Fruit fly (Drosophila melanogaster) whole organism, embryonic: ENCODE measurements around the gene CG7557.

ENCODE experiments used
- Asciz ChIP-seq: fragments of 200-800 bp; sonication (Bioruptor generic); optimal IDR thresholded peaks from 2 replicates; lab custom pipeline; 2017; ENCODE audit warnings: missing biosample characterization, mild to moderate bottlenecking, missing genetic modification characterization, missing genetic modification reagents
- Atf6 ChIP-seq: fragments of 200-800 bp; sonication (Bioruptor generic); IDR thresholded peaks from 2 replicates; pipeline ENCODE4 v1.3.6; 2022; ENCODE audit warnings: missing biosample characterization, missing genetic modification characterization
- Bgb ChIP-seq: fragments of 200-800 bp; sonication (Bioruptor generic); IDR thresholded peaks from 2 replicates; pipeline ENCODE4 v1.3.6; 2022; ENCODE audit warnings: missing biosample characterization, missing genetic modification characterization; ENCODE audit not compliant: partially characterized antibody
- CG10366 ChIP-seq: fragments of 200-800 bp; sonication (Bioruptor generic); IDR thresholded peaks from 2 replicates; pipeline ENCODE4 v1.3.6; 2022; ENCODE audit warnings: missing biosample characterization, missing genetic modification characterization
- CG10654 ChIP-seq: fragments of 200-800 bp; sonication (Bioruptor generic); optimal IDR thresholded peaks from 2 replicates; lab custom pipeline; 2016; ENCODE audit warnings: missing biosample characterization, missing genetic modification characterization
- CG11093 ChIP-seq: fragments of 200-800 bp; sonication (Bioruptor generic); IDR thresholded peaks from 3 replicates; pipeline ENCODE4 v1.3.6; 2022; ENCODE audit warnings: missing biosample characterization, missing genetic modification characterization
- CG13287 ChIP-seq: fragments of 200-800 bp; sonication (Bioruptor generic); IDR thresholded peaks from 2 replicates; pipeline ENCODE4 v1.3.6; 2022; ENCODE audit warnings: missing biosample characterization, missing genetic modification characterization; ENCODE audit not compliant: partially characterized antibody
- CG14050 ChIP-seq: fragments of 200-800 bp; sonication (Bioruptor generic); IDR thresholded peaks from 3 replicates; pipeline ENCODE4 v1.3.6; 2022; ENCODE audit warnings: missing biosample characterization, missing genetic modification characterization
- CG16813 ChIP-seq: fragments of 200-800 bp; sonication (Bioruptor generic); IDR thresholded peaks from 3 replicates; pipeline ENCODE4 v1.3.6; 2022; ENCODE audit warnings: missing biosample characterization, missing genetic modification characterization; ENCODE audit not compliant: partially characterized antibody
- CG18599 ChIP-seq: fragments of 200-800 bp; sonication (Bioruptor generic); optimal IDR thresholded peaks from 3 replicates; lab custom pipeline; 2017; ENCODE audit warnings: missing biosample characterization, missing genetic modification characterization, mild to moderate bottlenecking, moderate library complexity, missing genetic modification reagents
- CG2120 ChIP-seq: fragments of 200-800 bp; sonication (Bioruptor generic); optimal IDR thresholded peaks from 3 replicates; lab custom pipeline; 2016; ENCODE audit warnings: missing biosample characterization, missing genetic modification characterization
- CG2202 ChIP-seq: fragments of 200-800 bp; sonication (Bioruptor generic); optimal IDR thresholded peaks from 2 replicates; lab custom pipeline; 2018; ENCODE audit warnings: missing biosample characterization, mild to moderate bottlenecking, missing genetic modification characterization
- CG30431 ChIP-seq: fragments of 200-800 bp; sonication (Bioruptor generic); optimal IDR thresholded peaks from 2 replicates; lab custom pipeline; 2017; ENCODE audit warnings: missing biosample characterization, missing genetic modification characterization
- CG3065 ChIP-seq: fragments of 200-800 bp; sonication (Bioruptor generic); optimal IDR thresholded peaks from 2 replicates; lab custom pipeline; 2016; ENCODE audit warnings: missing biosample characterization, missing genetic modification characterization
- CG34422 ChIP-seq: fragments of 200-800 bp; sonication (Bioruptor generic); IDR thresholded peaks from 3 replicates; pipeline ENCODE4 v1.3.6; 2022; ENCODE audit warnings: missing biosample characterization, missing genetic modification characterization
- CG3726 ChIP-seq: fragments of 200-800 bp; sonication (Bioruptor generic); IDR thresholded peaks from 3 replicates; pipeline ENCODE4, ENCODE4 v1.3.6; 2022; ENCODE audit warnings: missing biosample characterization, missing genetic modification characterization
- CG6272 ChIP-seq: fragments of 200-800 bp; sonication (Bioruptor generic); IDR thresholded peaks from 2 replicates; pipeline ENCODE4 v1.3.6; 2022; ENCODE audit warnings: missing biosample characterization, missing genetic modification characterization
- CG6654 ChIP-seq: fragments of 200-800 bp; sonication (Bioruptor generic); optimal IDR thresholded peaks from 2 replicates; lab custom pipeline; 2017; ENCODE audit warnings: missing biosample characterization, mild to moderate bottlenecking, missing genetic modification characterization
- CG6765 ChIP-seq: fragments of 200-800 bp; sonication (Bioruptor generic); optimal IDR thresholded peaks from 3 replicates; lab custom pipeline; 2017; ENCODE audit warnings: missing biosample characterization, mild to moderate bottlenecking, missing genetic modification characterization
- CG7928 ChIP-seq: fragments of 200-800 bp; sonication (Bioruptor generic); optimal IDR thresholded peaks from 2 replicates; lab custom pipeline; 2017; ENCODE audit warnings: missing biosample characterization, mild to moderate bottlenecking, missing genetic modification characterization
- CG8359 ChIP-seq: fragments of 200-800 bp; sonication (Bioruptor generic); optimal IDR thresholded peaks from 2 replicates; lab custom pipeline; 2017; ENCODE audit warnings: missing biosample characterization, mild to moderate bottlenecking, missing genetic modification characterization, borderline replicate concordance
- CG9437 ChIP-seq: fragments of 200-800 bp; sonication (Bioruptor generic); optimal IDR thresholded peaks from 2 replicates; lab custom pipeline; 2018; ENCODE audit warnings: missing biosample characterization, mild to moderate bottlenecking, missing genetic modification characterization
- CG9876 ChIP-seq: fragments of 200-800 bp; sonication (Bioruptor generic); optimal IDR thresholded peaks from 2 replicates; lab custom pipeline; 2016; ENCODE audit warnings: missing biosample characterization, missing genetic modification characterization
- Dip3 ChIP-seq: fragments of 200-800 bp; sonication (Bioruptor generic); optimal IDR thresholded peaks from 3 replicates; lab custom pipeline; 2016; ENCODE audit warnings: missing biosample characterization, missing genetic modification characterization
- ERR ChIP-seq: fragments of 200-800 bp; sonication (Bioruptor generic); optimal IDR thresholded peaks from 2 replicates; lab custom pipeline; 2016; ENCODE audit warnings: missing biosample characterization, missing genetic modification characterization
- Ets65A ChIP-seq: fragments of 200-800 bp; sonication (Bioruptor generic); peaks from one replicate; lab custom pipeline; 2016; ENCODE audit warnings: missing biosample characterization, missing genetic modification characterization
- Fer3 ChIP-seq: fragments of 200-800 bp; sonication (Bioruptor generic); optimal IDR thresholded peaks from 2 replicates; lab custom pipeline; 2018; ENCODE audit warnings: missing biosample characterization, mild to moderate bottlenecking, missing genetic modification characterization, moderate library complexity
- HHEX ChIP-seq: fragments of 200-800 bp; sonication (Bioruptor generic); optimal IDR thresholded peaks from 3 replicates; lab custom pipeline; 2017; ENCODE audit warnings: missing biosample characterization, mild to moderate bottlenecking, missing genetic modification characterization, missing genetic modification reagents
- Hr3 ChIP-seq: fragments of 200-800 bp; sonication (Bioruptor generic); optimal IDR thresholded peaks from 3 replicates; lab custom pipeline; 2016; ENCODE audit warnings: missing biosample characterization, missing genetic modification characterization
- MESR4 ChIP-seq: fragments of 200-800 bp; sonication (Bioruptor generic); optimal IDR thresholded peaks from 2 replicates; lab custom pipeline; 2018; ENCODE audit warnings: missing biosample characterization, mild to moderate bottlenecking, missing genetic modification characterization, moderate library complexity
- Neu2 ChIP-seq: fragments of 200-800 bp; sonication (Bioruptor generic); optimal IDR thresholded peaks from 3 replicates; lab custom pipeline; 2016; ENCODE audit warnings: missing biosample characterization, missing genetic modification characterization, borderline replicate concordance
- Side ChIP-seq: fragments of 200-800 bp; sonication (Bioruptor generic); optimal IDR thresholded peaks from 2 replicates; lab custom pipeline; 2016; ENCODE audit warnings: missing biosample characterization, missing genetic modification characterization
- Sox102F ChIP-seq: fragments of 200-800 bp; sonication (Bioruptor generic); optimal IDR thresholded peaks from 2 replicates; lab custom pipeline; 2018; ENCODE audit warnings: missing biosample characterization, mild to moderate bottlenecking, missing genetic modification characterization, moderate library complexity
- Sry-β ChIP-seq: fragments of 200-800 bp; sonication (Bioruptor generic); optimal IDR thresholded peaks from 2 replicates; lab custom pipeline; 2018; ENCODE audit warnings: missing biosample characterization, mild to moderate bottlenecking, missing genetic modification characterization, moderate library complexity
- ab ChIP-seq: fragments of 200-800 bp; sonication (Bioruptor generic); optimal IDR thresholded peaks from 2 replicates; lab custom pipeline; 2016; ENCODE audit warnings: missing biosample characterization, missing genetic modification characterization
- ase ChIP-seq: fragments of 200-800 bp; sonication (Bioruptor generic); IDR thresholded peaks from 3 replicates; pipeline ENCODE4 v1.3.6; 2022; ENCODE audit warnings: missing biosample characterization, missing genetic modification characterization
- bcd ChIP-seq: fragments of 200-800 bp; sonication (Bioruptor generic); optimal IDR thresholded peaks from 2 replicates; lab custom pipeline; 2017; ENCODE audit warnings: missing biosample characterization, mild to moderate bottlenecking, missing genetic modification characterization
- bowl ChIP-seq: fragments of 200-800 bp; sonication (Bioruptor generic); IDR thresholded peaks from 2 replicates; pipeline ENCODE4 v1.3.6; 2022; ENCODE audit warnings: missing biosample characterization, missing genetic modification characterization
- chm ChIP-seq: fragments of 200-800 bp; sonication (Bioruptor generic); IDR thresholded peaks from 2 replicates; pipeline ENCODE4 v1.3.6; 2022; ENCODE audit warnings: missing biosample characterization, missing genetic modification characterization
- dm ChIP-seq: fragments of 200-800 bp; sonication (Bioruptor generic); optimal IDR thresholded peaks from 3 replicates; lab custom pipeline; 2016; ENCODE audit warnings: missing biosample characterization, missing genetic modification characterization
- dpn ChIP-seq, 2 experiments: fragments of 200-800 bp; sonication (Bioruptor generic); optimal IDR thresholded peaks; 3 replicates each; lab custom pipeline; 2016; ENCODE audit warnings: missing biosample characterization in 2 of 2, missing genetic modification characterization in 2 of 2
- eve ChIP-seq, 2 experiments: fragments of >200 bp; optimal IDR thresholded peaks; 2 replicates each; lab custom pipeline; 2017; ENCODE audit warnings: missing biosample characterization in 2 of 2, missing genetic modification characterization in 2 of 2
- mirr ChIP-seq: fragments of 200-800 bp; sonication (Bioruptor generic); optimal IDR thresholded peaks from 3 replicates; lab custom pipeline; 2018; ENCODE audit warnings: missing biosample characterization, mild to moderate bottlenecking, missing genetic modification characterization
- pb ChIP-seq: fragments of 200-800 bp; sonication (Bioruptor generic); optimal IDR thresholded peaks from 3 replicates; lab custom pipeline; 2016; ENCODE audit warnings: missing biosample characterization, missing genetic modification characterization
- so ChIP-seq: fragments of 200-800 bp; sonication (Bioruptor generic); IDR thresholded peaks from 3 replicates; pipeline ENCODE4 v1.3.6; 2022; ENCODE audit warnings: missing biosample characterization, missing genetic modification characterization
- stwl ChIP-seq: fragments of 200-800 bp; sonication (Bioruptor generic); optimal IDR thresholded peaks from 3 replicates; lab custom pipeline; 2018; ENCODE audit warnings: missing biosample characterization, mild to moderate bottlenecking, missing genetic modification characterization, moderate library complexity
- tll ChIP-seq, 2 experiments: fragments of 200-800 bp in 1 of 2; fragments of >200 bp in 1 of 2; sonication (Bioruptor generic) in 1 of 2; optimal IDR thresholded peaks; 2 replicates each; lab custom pipeline; 2017 to 2019; ENCODE audit warnings: missing biosample characterization in 2 of 2, missing genetic modification characterization in 2 of 2, mild to moderate bottlenecking in 1 of 2, moderate library complexity in 1 of 2
- ttk ChIP-seq: fragments of 200-800 bp; sonication (Bioruptor generic); IDR thresholded peaks from 2 replicates; pipeline ENCODE4 v2.1.2; 2022; ENCODE audit warnings: missing biosample characterization, missing genetic modification characterization
- tx ChIP-seq: fragments of 200-800 bp; sonication (Bioruptor generic); optimal IDR thresholded peaks from 2 replicates; lab custom pipeline; 2016; ENCODE audit warnings: missing biosample characterization, missing genetic modification characterization
- vnd ChIP-seq: fragments of 200-800 bp; sonication (Bioruptor generic); IDR thresholded peaks from 3 replicates; pipeline ENCODE4 v1.3.6; 2022; ENCODE audit warnings: missing biosample characterization, missing genetic modification characterization; ENCODE audit not compliant: partially characterized antibody
- zfh1 ChIP-seq: fragments of 200-800 bp; sonication (Bioruptor generic); IDR thresholded peaks from 3 replicates; pipeline ENCODE4 v1.3.6; 2022; ENCODE audit warnings: missing biosample characterization, missing genetic modification characterization

Gene CG7557

DNA sequence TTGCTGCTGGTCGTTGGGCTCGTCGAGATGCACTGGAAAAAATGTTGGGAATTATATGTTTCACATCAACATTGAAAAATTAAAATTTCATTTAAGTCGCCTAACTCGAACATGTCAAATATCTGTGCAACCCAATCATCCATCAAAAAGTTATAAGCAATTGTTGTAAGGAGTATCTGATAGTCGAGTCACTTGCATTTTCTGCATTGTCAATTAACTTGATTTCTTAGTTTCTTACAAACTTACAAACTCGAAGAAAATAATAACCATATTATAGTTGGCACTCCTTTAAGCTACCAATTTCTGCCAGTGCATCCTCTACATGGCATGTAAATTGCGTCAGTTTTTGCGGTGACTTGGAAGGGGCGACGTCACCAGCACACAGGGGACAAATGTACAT lies 38.2 kb downstream of the CG7557 start (continued):
- TF ChIP-seq bowl (GFP tag; lab: Robert Waterston, UW) (no peak), Atf6 (GFP tag; lab: Robert Waterston, UW) (no peak), CG34422 (GFP tag; lab: Robert Waterston, UW) (0 out of 3 replicates have a peak, but pooled peaks have one; percentile 32), CG9876 (GFP tag; lab: Kevin White, UChicago) (no peak), Sox102F (GFP tag; lab: Kevin White, UChicago) (peak; percentile 63), Neu2 (GFP tag; lab: Kevin White, UChicago) (no peak), Bgb (GFP tag; lab: Robert Waterston, UW) (no peak), CG14050 (GFP tag; lab: Robert Waterston, UW) (no peak), MESR4 (GFP tag; lab: Kevin White, UChicago) (no peak), chm (no peak), dpn (GFP tag; optimal IDR thresholded peaks at IDR 0.05; lab: Kevin White, UChicago) (peak in 1 of 2 experiments; percentile 42), CG7928 (GFP tag; lab: Kevin White, UChicago) (no peak), CG3726 (no peak), Dip3 (GFP tag; lab: Kevin White, UChicago) (no peak), CG9437 (GFP tag; lab: Kevin White, UChicago) (peak; percentile 38), CG10366 (no peak), ab (GFP tag; lab: Kevin White, UChicago) (no peak), stwl (no peak), CG2202 (tag; lab: Kevin White, UChicago) (no peak), Ets65A (GFP tag; lab: Kevin White, UChicago) (peak; percentile 95), CG6272 (GFP tag; lab: Robert Waterston, UW) (no peak), CG11093 (GFP tag; lab: Robert Waterston, UW) (0 out of 3 replicates have a peak, but pooled peaks have one; percentile 28), vnd (no peak), CG10654 (no peak), Hr3 (peak; percentile 19), dm (GFP tag; lab: Kevin White, UChicago) (no peak), Side (GFP tag; lab: Kevin White, UChicago) (peak; percentile 33), ERR (no peak), Asciz (GFP tag; lab: Kevin White, UChicago) (no peak), mirr (GFP tag; lab: Kevin White, UChicago) (no peak), Sry-β (no peak), CG3065 (no peak), CG6765 (GFP tag; lab: Kevin White, UChicago) (no peak), bcd (GFP tag; lab: Kevin White, UChicago) (peak; percentile 39), CG2120 (GFP tag; lab: Kevin White, UChicago) (peak; percentile 50), CG13287 (no peak), CG30431 (GFP tag; lab: Kevin White, UChicago) (peak; percentile 18), zfh1 (GFP tag; lab: Robert Waterston, UW) (peak; percentile 55; the same call in 1 of the 3 replicates), CG8359 (peak; percentile 17), CG18599 (GFP tag; lab: Kevin White, UChicago) (peak; percentile 56), Fer3 (peak; percentile 2), tx (peak; percentile 32), HHEX (no peak), so (GFP tag; lab: Robert Waterston, UW) (no peak), CG6654 (no peak), ttk (GFP tag; lab: Robert Waterston, UW) (0 out of 2 replicates have a peak, but pooled peaks have one; percentile 8), pb (GFP tag; lab: Kevin White, UChicago) (peak; percentile 39), tll (GFP tag; optimal IDR thresholded peaks at IDR 0.05; lab: Kevin White, UChicago) (no peak), CG16813 (GFP tag; lab: Robert Waterston, UW) (peak; percentile 54; the same call in 2 of the 3 replicates), eve (GFP tag; optimal IDR thresholded peaks at IDR 0.05; lab: Kevin White, UChicago) (peak in 1 of 2 experiments; percentile 67), ase (GFP tag; lab: Robert Waterston, UW) (no peak)
